Worm (Caenorhabditis elegans) whole organism, L4 larva: ENCODE data around the gene Y54E2A.8.

Source experiments
- D1046.2 ChIP-seq: fragments of 200-800 bp; sonication (Bioruptor generic); IDR thresholded peaks from 2 replicates; pipeline ENCODE4 v1.3.6; 2022; ENCODE audit warnings: missing genetic modification characterization, missing compliant biosample characterization
- F37D6.2 ChIP-seq: sonication (generic microtip); optimal IDR thresholded peaks from 2 replicates; lab custom pipeline; 2016; ENCODE audit warnings: mild to moderate bottlenecking, missing genetic modification characterization, missing compliant biosample characterization
- T20F7.1 ChIP-seq: fragments of 200-800 bp; sonication (Bioruptor generic); optimal IDR thresholded peaks from 2 replicates; lab custom pipeline; 2018; ENCODE audit warnings: mild to moderate bottlenecking, missing genetic modification characterization, missing compliant biosample characterization
- Y105C5A.15 ChIP-seq: fragments of 200-800 bp; sonication (Bioruptor generic); IDR thresholded peaks from 2 replicates; pipeline ENCODE4 v1.3.6; 2022; ENCODE audit warnings: missing genetic modification characterization, missing compliant biosample characterization
- Y48G9A.11 ChIP-seq: fragments of 200-800 bp; sonication (Bioruptor generic); IDR thresholded peaks from 2 replicates; pipeline ENCODE4 v1.3.6; 2022; ENCODE audit warnings: missing genetic modification reagents, missing genetic modification characterization, missing compliant biosample characterization
- Y5F2A.4 ChIP-seq: fragments of 200-800 bp; sonication (Bioruptor generic); optimal IDR thresholded peaks from 2 replicates; lab custom pipeline; 2018; ENCODE audit warnings: mild to moderate bottlenecking, missing genetic modification characterization, missing compliant biosample characterization
- ZK337.2 ChIP-seq: fragments of 200-800 bp; sonication (Bioruptor generic); IDR thresholded peaks from 2 replicates; pipeline ENCODE4 v1.3.6; 2022; ENCODE audit warnings: missing genetic modification reagents, missing genetic modification characterization, missing compliant biosample characterization
- aha-1 ChIP-seq: fragments of 150-350 bp; peaks from one replicate; lab custom pipeline; 2014; ENCODE audit warnings: missing biosample characterization, missing genetic modification characterization
- ama-1 ChIP-seq: fragments of 150-350 bp; optimal IDR thresholded peaks from 2 replicates; lab custom pipeline; 2014; ENCODE audit warnings: inconsistent platforms, mixed read lengths
- ceh-28 ChIP-seq: fragments of 150-350 bp; optimal IDR thresholded peaks from 2 replicates; lab custom pipeline; 2014; ENCODE audit warnings: missing biosample characterization, missing genetic modification reagents, missing genetic modification characterization
- ceh-32 ChIP-seq: sonication (generic microtip); optimal IDR thresholded peaks from 2 replicates; lab custom pipeline; 2016; ENCODE audit warnings: mild to moderate bottlenecking, missing genetic modification characterization, missing compliant biosample characterization; ENCODE audit not compliant: poor library complexity
- ceh-62 ChIP-seq: sonication (generic microtip); optimal IDR thresholded peaks from 2 replicates; lab custom pipeline; 2017; ENCODE audit warnings: missing biosample characterization, missing genetic modification characterization
- ctbp-1 ChIP-seq: fragments of 200-800 bp; sonication (Bioruptor generic); IDR thresholded peaks from 2 replicates; pipeline ENCODE4 v1.3.6; 2022; ENCODE audit warnings: missing genetic modification reagents, missing genetic modification characterization, missing compliant biosample characterization
- dmd-6 ChIP-seq: fragments of 200-800 bp; sonication (Bioruptor generic); IDR thresholded peaks from 2 replicates; pipeline ENCODE4 v1.3.6; 2022; ENCODE audit warnings: missing genetic modification reagents, missing genetic modification characterization, missing compliant biosample characterization
- dpl-1 ChIP-seq: fragments of 150-350 bp; optimal IDR thresholded peaks from 2 replicates; lab custom pipeline; 2014; ENCODE audit warnings: missing biosample characterization, missing genetic modification reagents, missing genetic modification characterization
- duxl-1 ChIP-seq: sonication (generic microtip); optimal IDR thresholded peaks from 2 replicates; lab custom pipeline; 2016; ENCODE audit warnings: mild to moderate bottlenecking, missing genetic modification characterization, moderate library complexity, missing compliant biosample characterization; ENCODE audit not compliant: poor library complexity
- dve-1 ChIP-seq: sonication (generic microtip); optimal IDR thresholded peaks from 2 replicates; lab custom pipeline; 2017; ENCODE audit warnings: antibody characterized with exemption, mild to moderate bottlenecking, missing genetic modification characterization, missing compliant biosample characterization; ENCODE audit not compliant: insufficient read depth
- gei-8 ChIP-seq: fragments of 200-800 bp; sonication (Bioruptor generic); optimal IDR thresholded peaks from 2 replicates; lab custom pipeline; 2018; ENCODE audit warnings: mild to moderate bottlenecking, missing genetic modification characterization, missing compliant biosample characterization
- hif-1 ChIP-seq, 2 experiments: sonication (generic microtip); optimal IDR thresholded peaks; 2 replicates each; lab custom pipeline; 2016 to 2017; ENCODE audit warnings: missing compliant biosample characterization in 2 of 2, missing genetic modification characterization in 2 of 2, missing genetic modification reagents in 2 of 2, missing genotype in 2 of 2, mild to moderate bottlenecking in 1 of 2
- hlh-11 ChIP-seq: fragments of 200-800 bp; sonication (Bioruptor generic); optimal IDR thresholded peaks from 2 replicates; lab custom pipeline; 2018; ENCODE audit warnings: mild to moderate bottlenecking, missing genetic modification characterization, missing compliant biosample characterization
- lin-38 ChIP-seq: fragments of 200-800 bp; sonication (Bioruptor generic); IDR thresholded peaks from 2 replicates; pipeline ENCODE4 v1.3.6; 2022; ENCODE audit warnings: missing genetic modification reagents, missing genetic modification characterization, missing compliant biosample characterization
- lir-3 ChIP-seq: sonication (generic microtip); optimal IDR thresholded peaks from 2 replicates; lab custom pipeline; 2016; ENCODE audit warnings: mild to moderate bottlenecking, missing genetic modification characterization, missing compliant biosample characterization
- madf-5 ChIP-seq, 2 experiments: fragments of 200-800 bp; sonication (Bioruptor generic); IDR thresholded peaks; 2 replicates each; pipeline ENCODE4 v1.3.6; 2022; ENCODE audit warnings: missing compliant biosample characterization in 2 of 2, missing genetic modification characterization in 2 of 2
- mdl-1 ChIP-seq, 2 experiments: fragments of 150-350 bp in 1 of 2; sonication (generic microtip) in 1 of 2; optimal IDR thresholded peaks; 2 replicates each; lab custom pipeline; 2014 to 2017; ENCODE audit warnings: missing biosample characterization in 2 of 2, missing genetic modification characterization in 2 of 2
- mdt-29 ChIP-seq: fragments of 200-800 bp; sonication (Bioruptor generic); IDR thresholded peaks from 2 replicates; pipeline ENCODE4 v1.3.6; 2022; ENCODE audit warnings: missing genetic modification reagents, missing genetic modification characterization, missing compliant biosample characterization
- mes-2 ChIP-seq: sonication (generic microtip); optimal IDR thresholded peaks from 2 replicates; lab custom pipeline; 2016; ENCODE audit warnings: missing genotype, mild to moderate bottlenecking, missing genetic modification characterization, missing compliant biosample characterization; ENCODE audit not compliant: poor library complexity, severe bottlenecking
- nhr-102 ChIP-seq: sonication (generic microtip); optimal IDR thresholded peaks from 2 replicates; lab custom pipeline; 2016; ENCODE audit warnings: mild to moderate bottlenecking, missing genetic modification characterization, moderate library complexity, missing compliant biosample characterization
- nhr-11 ChIP-seq: fragments of 150-350 bp; optimal IDR thresholded peaks from 2 replicates; lab custom pipeline; 2014; ENCODE audit warnings: missing biosample characterization, missing genetic modification characterization
- nhr-237 ChIP-seq: sonication (generic microtip); optimal IDR thresholded peaks from 2 replicates; lab custom pipeline; 2017; ENCODE audit warnings: missing biosample characterization, missing genetic modification characterization
- nhr-28 ChIP-seq: fragments of 150-350 bp; optimal IDR thresholded peaks from 2 replicates; lab custom pipeline; 2014; ENCODE audit warnings: missing biosample characterization, missing genetic modification characterization
- nhr-41 ChIP-seq: fragments of 200-800 bp; sonication (Bioruptor generic); IDR thresholded peaks from 2 replicates; pipeline ENCODE4 v1.3.6; 2022; ENCODE audit warnings: missing genetic modification reagents, missing genetic modification characterization, missing compliant biosample characterization
- nhr-42 ChIP-seq: fragments of 200-800 bp; sonication (Bioruptor generic); IDR thresholded peaks from 2 replicates; pipeline ENCODE4 v1.3.6; 2022; ENCODE audit warnings: missing genetic modification characterization, missing compliant biosample characterization
- nhr-48 ChIP-seq: sonication (generic microtip); optimal IDR thresholded peaks from 2 replicates; lab custom pipeline; 2016; ENCODE audit warnings: mild to moderate bottlenecking, missing genetic modification characterization, missing compliant biosample characterization
- nhr-6 ChIP-seq: fragments of 150-350 bp; optimal IDR thresholded peaks from 2 replicates; lab custom pipeline; 2014; ENCODE audit warnings: missing biosample characterization, missing genetic modification characterization
- pha-4 ChIP-seq, 2 experiments: fragments of 150-350 bp in 1 of 2; fragments of 200-800 bp in 1 of 2; sonication (Bioruptor generic) in 1 of 2; IDR thresholded peaks in 1 of 2; optimal IDR thresholded peaks in 1 of 2; 2 replicates each; pipeline versions ENCODE4 v1.3.6 to Lab custom; 2014 to 2022; ENCODE audit warnings: missing genetic modification characterization in 2 of 2, missing genetic modification reagents in 2 of 2, missing biosample characterization in 1 of 2, missing compliant biosample characterization in 1 of 2
- rbr-2 ChIP-seq: sonication (generic microtip); optimal IDR thresholded peaks from 2 replicates; lab custom pipeline; 2016; ENCODE audit warnings: missing genotype, missing genetic modification characterization, missing compliant biosample characterization
- saeg-2 ChIP-seq: fragments of 200-800 bp; sonication (Bioruptor generic); IDR thresholded peaks from 2 replicates; pipeline ENCODE4 v1.3.6; 2022; ENCODE audit warnings: missing genetic modification reagents, missing genetic modification characterization, missing compliant biosample characterization
- sdz-12 ChIP-seq: fragments of 200-800 bp; sonication (Bioruptor generic); optimal IDR thresholded peaks from 2 replicates; lab custom pipeline; 2018; ENCODE audit warnings: mild to moderate bottlenecking, missing genetic modification characterization, missing compliant biosample characterization
- snpc-1.2 ChIP-seq: fragments of 200-800 bp; sonication (Bioruptor generic); IDR thresholded peaks from 2 replicates; pipeline ENCODE4 v1.3.6; 2022; ENCODE audit warnings: missing genetic modification reagents, missing genetic modification characterization, missing compliant biosample characterization
- tag-97 ChIP-seq: fragments of 200-800 bp; sonication (Bioruptor generic); IDR thresholded peaks from 2 replicates; pipeline ENCODE4 v1.3.6; 2022; ENCODE audit warnings: missing genetic modification characterization, missing compliant biosample characterization
- tra-1 ChIP-seq: fragments of 200-800 bp; sonication (Bioruptor generic); IDR thresholded peaks from 2 replicates; pipeline ENCODE4 v1.3.6; 2022; ENCODE audit warnings: missing genetic modification reagents, missing genetic modification characterization, missing compliant biosample characterization
- zfp-2 ChIP-seq: sonication (generic microtip); optimal IDR thresholded peaks from 2 replicates; lab custom pipeline; 2016; ENCODE audit warnings: mild to moderate bottlenecking, missing genetic modification characterization, missing compliant biosample characterization
- zfp-3 ChIP-seq: fragments of 200-800 bp; sonication (Bioruptor generic); conservative IDR thresholded peaks from 2 replicates; pipeline ENCODE4 v1.3.6; 2022; ENCODE audit warnings: missing genetic modification reagents, missing genetic modification characterization, missing compliant biosample characterization
- zip-11 ChIP-seq: fragments of 200-800 bp; sonication (Bioruptor generic); IDR thresholded peaks from 2 replicates; pipeline ENCODE4 v1.3.6; 2022; ENCODE audit warnings: missing genetic modification characterization, missing compliant biosample characterization
- ztf-11 ChIP-seq: fragments of 150-350 bp; optimal IDR thresholded peaks from 2 replicates; lab custom pipeline; 2014; ENCODE audit warnings: missing biosample characterization, missing genetic modification characterization

Y54E2A.8 gene

DNA sequence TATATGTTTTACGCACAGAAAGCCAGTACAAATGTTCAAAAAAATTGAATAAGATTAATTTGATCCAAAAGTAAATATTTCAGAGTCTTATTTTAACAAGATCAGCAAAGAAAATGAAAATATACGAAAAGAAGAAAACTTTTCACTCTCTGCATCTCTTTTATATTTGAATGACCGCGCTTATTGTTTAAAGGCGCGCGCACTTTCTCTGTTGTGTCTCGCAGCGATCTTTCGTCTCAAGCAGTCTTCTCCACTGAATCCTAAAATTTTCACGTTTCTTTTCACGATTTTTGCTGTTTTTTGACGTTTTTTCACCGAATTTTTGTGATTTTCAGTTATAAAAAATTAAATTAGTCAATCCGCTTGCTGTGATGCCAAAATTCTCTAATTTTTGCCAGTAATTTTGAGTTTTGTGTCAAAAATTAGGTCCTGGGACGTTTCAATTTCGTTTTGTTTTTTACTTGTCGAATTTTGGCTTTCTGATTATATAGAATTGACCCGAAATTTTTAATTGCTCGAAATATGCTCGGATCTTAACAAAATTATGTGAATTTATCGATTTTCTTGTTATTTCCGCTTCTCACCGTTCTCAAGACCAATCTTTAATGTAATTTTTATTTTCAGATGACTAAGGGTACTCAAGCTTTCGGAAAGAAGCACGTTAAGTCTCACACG lies 36.9 kb downstream of the Y54E2A.8 start, which contains the start of gene W01D2.1 (continued):
- no peak for TF ChIP-seq nhr-48 (tag; lab: Kevin White, UChicago)
- no peak for TF ChIP-seq aha-1
- TF ChIP-seq zfp-3 (GFP tag; lab: Robert Waterston, UW): no peak
- peak; percentile 30; the same call in 1 of the 2 replicates for TF ChIP-seq dmd-6 (GFP tag; lab: Robert Waterston, UW)
- TF ChIP-seq mdl-1 (tag; optimal IDR thresholded peaks at IDR 0.05; lab: Kevin White, UChicago): no peak
- TF ChIP-seq snpc-1.2 (GFP tag; lab: Robert Waterston, UW): no peak
- TF ChIP-seq hif-1 (tag; optimal IDR thresholded peaks at IDR 0.05; lab: Kevin White, UChicago): peak in 1 of 2 experiments; percentile 44
- TF ChIP-seq lin-38: peak; percentile 57
- TF ChIP-seq Y105C5A.15 (GFP tag; lab: Robert Waterston, UW): no peak
- no peak for TF ChIP-seq Y48G9A.11 (GFP tag; lab: Robert Waterston, UW)
- TF ChIP-seq tag-97: no peak
- TF ChIP-seq dve-1 (tag; lab: Kevin White, UChicago): peak; percentile 64
- no peak for TF ChIP-seq gei-8 (GFP tag; lab: Kevin White, UChicago)
- 0 out of 2 replicates have a peak, but pooled peaks have one; percentile 18 for TF ChIP-seq pha-4 (GFP tag; IDR thresholded peaks at IDR 0.05; lab: Robert Waterston, UW)
- peak; percentile 84 for TF ChIP-seq pha-4 (tag; optimal IDR thresholded peaks at IDR 0.05; lab: Kevin White, UChicago)
- no peak for TF ChIP-seq ctbp-1
- TF ChIP-seq ceh-32 (tag; lab: Kevin White, UChicago): no peak
- TF ChIP-seq saeg-2 (GFP tag; lab: Robert Waterston, UW): no peak
- peak; percentile 18 for TF ChIP-seq rbr-2 (tag; lab: Kevin White, UChicago)
- peak; percentile 38 for TF ChIP-seq hlh-11 (tag; lab: Kevin White, UChicago)
- TF ChIP-seq lir-3 (tag; lab: Kevin White, UChicago): no peak
- TF ChIP-seq duxl-1: peak; percentile 10
- peak; percentile 47 for TF ChIP-seq ama-1
- TF ChIP-seq sdz-12 (GFP tag; lab: Kevin White, UChicago): no peak
- TF ChIP-seq ztf-11 (tag; lab: Kevin White, UChicago): no peak
- TF ChIP-seq nhr-237: no peak
- no peak for TF ChIP-seq D1046.2
- no peak for TF ChIP-seq nhr-41 (GFP tag; lab: Robert Waterston, UW)
- peak; percentile 87 for TF ChIP-seq dpl-1 (GFP tag; lab: Kevin White, UChicago)
- TF ChIP-seq ZK337.2: no peak
- TF ChIP-seq madf-5 (GFP tag; IDR thresholded peaks at IDR 0.05; lab: Robert Waterston, UW): no peak
- TF ChIP-seq ceh-62 (tag; lab: Kevin White, UChicago): no peak
- TF ChIP-seq F37D6.2: no peak
- TF ChIP-seq mes-2 (tag; lab: Kevin White, UChicago): peak; percentile 68
- peak; percentile 11 for TF ChIP-seq nhr-11
- peak; percentile 42 for TF ChIP-seq nhr-6 (tag; lab: Kevin White, UChicago)
- TF ChIP-seq nhr-28: peak; percentile 35

- 0 out of 2 replicates have a peak, but pooled peaks have one; percentile 29 for TF ChIP-seq ctbp-1
- no peak for TF ChIP-seq tra-1 (GFP tag; lab: Robert Waterston, UW)
- TF ChIP-seq pha-4 (GFP tag; IDR thresholded peaks at IDR 0.05; lab: Robert Waterston, UW): 0 out of 2 replicates have a peak, but pooled peaks have one; percentile 5
- no peak for TF ChIP-seq pha-4 (tag; optimal IDR thresholded peaks at IDR 0.05; lab: Kevin White, UChicago)
- no peak for TF ChIP-seq T20F7.1 (GFP tag; lab: Kevin White, UChicago)
- 0 out of 2 replicates have a peak, but pooled peaks have one; percentile 20 for TF ChIP-seq mdt-29 (GFP tag; lab: Robert Waterston, UW)
- no peak for TF ChIP-seq nhr-102 (tag; lab: Kevin White, UChicago)
- no peak for TF ChIP-seq zfp-2 (tag; lab: Kevin White, UChicago)
- 0 out of 2 replicates have a peak, but pooled peaks have one; percentile 22 for TF ChIP-seq nhr-42 (GFP tag; lab: Robert Waterston, UW)
- no peak for TF ChIP-seq zip-11
- no peak for TF ChIP-seq ceh-28 (tag; lab: Kevin White, UChicago)
- 0 out of 2 replicates have a peak, but pooled peaks have one; percentile 11 for TF ChIP-seq lin-38
- peak; percentile 30; the same call in 1 of the 2 replicates for TF ChIP-seq Y48G9A.11 (GFP tag; lab: Robert Waterston, UW)
- no peak for TF ChIP-seq Y5F2A.4
Observed at ce11 chrII:14816086-14816485, 37.9 kb downstream of the Y54E2A.8 start.
